Worm (Caenorhabditis elegans) whole organism, L1 larva: ENCODE results near the gene ugt-58.
A peak's percentile ranks its signal among the peaks of the same experiment; 100 is the strongest.

Experiments
- isw-1 ChIP-seq: fragments of 200-800 bp; sonication (Bioruptor generic); IDR thresholded peaks from 2 replicates; pipeline ENCODE4 v1.3.6; 2022; ENCODE audit warnings: missing genetic modification characterization, missing compliant biosample characterization
- lin-39 ChIP-seq: fragments of 150-350 bp; optimal IDR thresholded peaks from 2 replicates; lab custom pipeline; 2014; ENCODE audit warnings: missing biosample characterization, missing genetic modification reagents, missing genetic modification characterization
- nhr-28 ChIP-seq: fragments of 150-350 bp; optimal IDR thresholded peaks from 2 replicates; lab custom pipeline; 2014; ENCODE audit warnings: missing biosample characterization, missing genetic modification characterization
- nhr-90 ChIP-seq: sonication (generic microtip); optimal IDR thresholded peaks from 2 replicates; lab custom pipeline; 2016; ENCODE audit warnings: mild to moderate bottlenecking, missing genetic modification characterization, missing compliant biosample characterization; ENCODE audit not compliant: poor library complexity

DNA sequence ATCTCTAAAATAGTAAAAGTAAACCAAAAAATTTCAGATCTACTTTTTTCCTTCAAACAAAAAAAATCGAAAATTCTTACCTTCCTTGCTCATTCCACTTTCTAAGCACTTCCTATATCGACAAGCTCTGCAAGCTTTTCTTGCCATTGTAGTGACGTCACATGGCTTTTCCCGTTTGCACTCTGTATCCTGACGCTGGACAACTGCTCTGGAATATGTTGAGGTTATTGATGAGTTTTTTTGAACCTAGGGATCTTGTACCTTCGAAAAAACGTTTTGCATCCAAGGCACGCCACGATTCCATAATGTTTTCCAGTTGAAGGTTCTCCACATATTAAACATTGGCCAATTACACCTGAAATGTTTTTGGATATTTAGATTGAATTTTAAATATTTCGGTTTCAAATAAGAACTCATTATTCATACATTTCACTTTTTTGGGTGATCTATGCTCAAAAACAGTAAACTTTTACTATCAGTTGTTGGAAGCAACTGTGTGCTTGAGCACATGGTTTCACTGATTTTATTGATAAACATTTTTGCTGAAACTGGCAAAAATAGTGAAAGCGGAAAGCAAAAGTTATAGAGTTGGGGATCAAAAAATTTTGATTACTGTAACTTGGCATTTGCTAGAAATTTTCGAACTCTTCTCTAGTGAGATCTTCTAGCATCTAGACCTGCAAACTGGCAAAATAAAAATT lies 13.6 kb upstream of the ugt-58 start:
- TF ChIP-seq nhr-28 (tag; lab: Kevin White, UChicago) (no peak), isw-1 (GFP tag; lab: Robert Waterston, UW) (no peak), lin-39 (tag; lab: Kevin White, UChicago) (peak; percentile 36), nhr-90 (no peak)
